Fruit fly (Drosophila melanogaster): ENCODE measurements around the gene fz2.

The fz2 gene

DNA sequence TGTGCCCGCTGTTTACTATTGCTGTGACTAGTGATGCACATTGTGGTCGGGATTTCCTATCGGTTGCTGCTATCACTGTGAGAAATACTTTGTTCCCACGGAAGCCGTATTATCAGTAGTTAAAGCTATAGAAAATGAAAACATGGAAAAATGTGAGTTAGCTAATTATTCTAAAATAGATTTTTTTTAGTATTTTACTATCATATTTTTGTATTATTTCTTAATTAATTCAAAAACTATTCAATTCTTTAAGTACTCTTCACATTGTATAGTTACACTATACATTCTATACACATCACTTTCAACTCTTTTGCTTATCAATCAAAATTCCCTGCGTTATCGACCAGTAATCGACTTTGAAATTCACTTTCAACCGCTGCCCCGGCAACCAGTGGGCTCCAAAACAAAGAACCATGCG, 137.5 kb downstream of the fz2 start, which contains the start of the genes Naxd and CG14079 (continued):
- TF ChIP-seq pan (optimal IDR thresholded peaks at IDR 0.05), result no peak
- peak in 1 of 2 experiments; percentile 76 for TF ChIP-seq pan (GFP tag; optimal IDR thresholded peaks at IDR 0.05 in 1 of 2, IDR thresholded peaks at IDR 0.05 in 1 of 2)
- no peak for TF ChIP-seq Dad (GFP tag; optimal IDR thresholded peaks at IDR 0.05)
- peak; percentile 78 for TF ChIP-seq CG9817 (tag; optimal IDR thresholded peaks at IDR 0.05)
- peak; percentile 100 for TF ChIP-seq CG15601 (tag; optimal IDR thresholded peaks at IDR 0.05)
- TF ChIP-seq salm (tag; optimal IDR thresholded peaks at IDR 0.05), result peak; percentile 33
- peak; percentile 34; the same call in 1 of the 2 replicates for TF ChIP-seq CG6689 (GFP tag; IDR thresholded peaks at IDR 0.05)
- TF ChIP-seq Sry-δ (GFP tag; optimal IDR thresholded peaks at IDR 0.05), result peak; percentile 63
- TF ChIP-seq CG7786 (GFP tag; optimal IDR thresholded peaks at IDR 0.05), result peak; percentile 23
- no peak for TF ChIP-seq nau (GFP tag; optimal IDR thresholded peaks at IDR 0.05)
- peak; percentile 19 for TF ChIP-seq Meics (GFP tag; optimal IDR thresholded peaks at IDR 0.05)
- TF ChIP-seq CG32772 (GFP tag; IDR thresholded peaks at IDR 0.05), result peak; percentile 55
- TF ChIP-seq CG15269 (tag; optimal IDR thresholded peaks at IDR 0.05), result peak; percentile 77
- TF ChIP-seq ssp (GFP tag; IDR thresholded peaks at IDR 0.05), result peak; percentile 89
- no peak for TF ChIP-seq Tbp (GFP tag; optimal IDR thresholded peaks at IDR 0.05)
- TF ChIP-seq Vsx1 (GFP tag; optimal IDR thresholded peaks at IDR 0.05), result no peak
- TF ChIP-seq dati (GFP tag; IDR thresholded peaks at IDR 0.05), result no peak
- no peak for TF ChIP-seq slou (GFP tag; optimal IDR thresholded peaks at IDR 0.05)
- peak; percentile 82 for TF ChIP-seq CG13424 (tag; optimal IDR thresholded peaks at IDR 0.05)
- peak; percentile 53 for TF ChIP-seq cato (GFP tag; optimal IDR thresholded peaks at IDR 0.05; ENCODE audit: borderline replicate concordance)
- TF ChIP-seq fd102C (GFP tag; optimal IDR thresholded peaks at IDR 0.05), result no peak
- TF ChIP-seq Gug (GFP tag; IDR thresholded peaks at IDR 0.05), result peak; percentile 42; the same call in 1 of the 4 replicates
- no peak for TF ChIP-seq CG10274 (GFP tag; optimal IDR thresholded peaks at IDR 0.05)
- peak; percentile 52; the same call in 1 of the 2 replicates for TF ChIP-seq HLH3B (GFP tag; IDR thresholded peaks at IDR 0.05)
- no peak for TF ChIP-seq CG13287 (GFP tag; IDR thresholded peaks at IDR 0.05; ENCODE audit: partially characterized antibody)
- peak; percentile 55 for TF ChIP-seq HmgZ (tag; optimal IDR thresholded peaks at IDR 0.05)
- TF ChIP-seq zfh1 (GFP tag; IDR thresholded peaks at IDR 0.05), result peak; percentile 55; the same call in 2 of the 3 replicates
- TF ChIP-seq danr (GFP tag; IDR thresholded peaks at IDR 0.05), result no peak
- TF ChIP-seq CG8388 (GFP tag; optimal IDR thresholded peaks at IDR 0.05), result peak; percentile 66
- no peak for TF ChIP-seq maf-S (GFP tag; optimal IDR thresholded peaks at IDR 0.05)
- TF ChIP-seq CG8281 (tag; optimal IDR thresholded peaks at IDR 0.05), result no peak
- peak; percentile 28 for TF ChIP-seq CG2202 (tag; optimal IDR thresholded peaks at IDR 0.05)
- peak; percentile 73 for TF ChIP-seq Drgx (GFP tag; IDR thresholded peaks at IDR 0.05)
- no peak for TF ChIP-seq BtbVII (GFP tag; optimal IDR thresholded peaks at IDR 0.05)
- TF ChIP-seq Dp (GFP tag; optimal IDR thresholded peaks at IDR 0.05), result peak; percentile 45
- TF ChIP-seq hth (optimal IDR thresholded peaks at IDR 0.05), result no peak
- no peak for TF ChIP-seq Deaf1 (tag; optimal IDR thresholded peaks at IDR 0.05)
- no peak for TF ChIP-seq mirr (GFP tag; optimal IDR thresholded peaks at IDR 0.05)
- no peak for TF ChIP-seq CG7271 (tag; optimal IDR thresholded peaks at IDR 0.05)
- TF ChIP-seq ash1 (GFP tag; optimal IDR thresholded peaks at IDR 0.05), result no peak
- TF ChIP-seq CG8924 (tag; optimal IDR thresholded peaks at IDR 0.05), result peak; percentile 48
- TF ChIP-seq kah (GFP tag; optimal IDR thresholded peaks at IDR 0.05), result no peak
- no peak for TF ChIP-seq CG8359 (GFP tag; optimal IDR thresholded peaks at IDR 0.05; ENCODE audit: borderline replicate concordance)
- no peak for TF ChIP-seq Doc2 (GFP tag; IDR thresholded peaks at IDR 0.05)
- TF ChIP-seq CG13894 (tag; optimal IDR thresholded peaks at IDR 0.05), result no peak
- TF ChIP-seq Ets97D (GFP tag; optimal IDR thresholded peaks at IDR 0.05), result peak; percentile 22
- 0 out of 2 replicates have a peak, but pooled peaks have one; percentile 12 for TF ChIP-seq seq (GFP tag; IDR thresholded peaks at IDR 0.05)
- TF ChIP-seq cwo (GFP tag; optimal IDR thresholded peaks at IDR 0.05), result no peak
- no peak for TF ChIP-seq pfk (GFP tag; optimal IDR thresholded peaks at IDR 0.05)
- peak; percentile 59 for TF ChIP-seq lmd (GFP tag; IDR thresholded peaks at IDR 0.05)
- TF ChIP-seq CG34376 (GFP tag; optimal IDR thresholded peaks at IDR 0.05), result no peak
